Fruit fly (Drosophila melanogaster) whole organism, pupa: ENCODE data around the gene Osi6.

ENCODE experiments used
- CG10348 ChIP-seq: fragments of 200-800 bp; sonication (Bioruptor generic); IDR thresholded peaks from 2 replicates; pipeline ENCODE4 v1.3.6; 2022; ENCODE audit warnings: missing biosample characterization, missing genetic modification characterization
- CG12605 ChIP-seq: fragments of 200-800 bp; sonication (Bioruptor generic); IDR thresholded peaks from 2 replicates; pipeline ENCODE4 v1.3.6; 2022; ENCODE audit warnings: missing biosample characterization, missing genetic modification characterization
- CG13204 ChIP-seq: fragments of 200-800 bp; sonication (Bioruptor generic); optimal IDR thresholded peaks from 2 replicates; lab custom pipeline; 2018; ENCODE audit warnings: missing biosample characterization, mild to moderate bottlenecking, missing genetic modification characterization, moderate library complexity
- CG14655 ChIP-seq: fragments of 200-800 bp; sonication (Bioruptor generic); optimal IDR thresholded peaks from 3 replicates; lab custom pipeline; 2017; ENCODE audit warnings: mild to moderate bottlenecking, missing biosample characterization, missing genetic modification reagents, missing genetic modification characterization
- CG15710 ChIP-seq: fragments of 200-800 bp; sonication (Bioruptor generic); optimal IDR thresholded peaks from 2 replicates; lab custom pipeline; 2018; ENCODE audit warnings: missing biosample characterization, mild to moderate bottlenecking, missing genetic modification characterization, moderate library complexity
- CG17806 ChIP-seq: fragments of 200-800 bp; sonication (Bioruptor generic); optimal IDR thresholded peaks from 2 replicates; lab custom pipeline; 2018; ENCODE audit warnings: missing biosample characterization, mild to moderate bottlenecking, missing genetic modification characterization, moderate library complexity
- CG32121 ChIP-seq: fragments of 200-800 bp; sonication (Bioruptor generic); IDR thresholded peaks from 2 replicates; pipeline ENCODE4 v1.3.6; 2022; ENCODE audit warnings: missing biosample characterization, missing genetic modification characterization
- CG34367 ChIP-seq: fragments of 200-800 bp; sonication (Bioruptor generic); optimal IDR thresholded peaks from 2 replicates; lab custom pipeline; 2018; ENCODE audit warnings: missing biosample characterization, mild to moderate bottlenecking, missing genetic modification characterization
- CG4496 ChIP-seq: fragments of 200-800 bp; sonication (Bioruptor generic); IDR thresholded peaks from 3 replicates; pipeline ENCODE4 v1.3.6; 2022; ENCODE audit warnings: missing biosample characterization, missing genetic modification characterization
- CG8159 ChIP-seq: fragments of 200-800 bp; sonication (Bioruptor generic); optimal IDR thresholded peaks from 3 replicates; lab custom pipeline; 2018; ENCODE audit warnings: missing biosample characterization, mild to moderate bottlenecking, missing genetic modification characterization, moderate library complexity
- CG8301 ChIP-seq: fragments of 200-800 bp; sonication (Bioruptor generic); optimal IDR thresholded peaks from 2 replicates; lab custom pipeline; 2018; ENCODE audit warnings: missing biosample characterization, mild to moderate bottlenecking, missing genetic modification characterization
- CG9948 ChIP-seq: fragments of 200-800 bp; sonication (Bioruptor generic); optimal IDR thresholded peaks from 2 replicates; lab custom pipeline; 2018; ENCODE audit warnings: missing biosample characterization, mild to moderate bottlenecking, missing genetic modification characterization, moderate library complexity
- D1 ChIP-seq: fragments of 200-800 bp; sonication (Bioruptor generic); optimal IDR thresholded peaks from 2 replicates; lab custom pipeline; 2018; ENCODE audit warnings: missing biosample characterization, mild to moderate bottlenecking, missing genetic modification characterization, moderate library complexity
- EcR ChIP-seq: fragments of 200-800 bp; sonication (Bioruptor generic); optimal IDR thresholded peaks from 3 replicates; lab custom pipeline; 2019; ENCODE audit warnings: missing biosample characterization, missing genetic modification characterization, mild to moderate bottlenecking, moderate library complexity, missing genetic modification reagents
- Ets98B ChIP-seq: fragments of 200-800 bp; sonication (Bioruptor generic); IDR thresholded peaks from 2 replicates; pipeline ENCODE4 v1.3.6; 2022; ENCODE audit warnings: missing biosample characterization, missing genetic modification characterization
- Pif1A ChIP-seq: fragments of 200-800 bp; sonication (Bioruptor generic); optimal IDR thresholded peaks from 3 replicates; lab custom pipeline; 2016; ENCODE audit warnings: missing biosample characterization, missing genetic modification characterization
- Pif1B ChIP-seq: fragments of 200-800 bp; sonication (Bioruptor generic); optimal IDR thresholded peaks from 3 replicates; lab custom pipeline; 2016; ENCODE audit warnings: missing biosample characterization, missing genetic modification characterization
- Snoo ChIP-seq: fragments of 200-800 bp; sonication (Bioruptor generic); optimal IDR thresholded peaks from 3 replicates; lab custom pipeline; 2017; ENCODE audit warnings: missing biosample characterization, mild to moderate bottlenecking, missing genetic modification characterization, inconsistent platforms
- fd96Ca ChIP-seq: fragments of 200-800 bp; sonication (Bioruptor generic); IDR thresholded peaks from 3 replicates; pipeline ENCODE4 v1.3.6; 2022; ENCODE audit warnings: missing biosample characterization, missing genetic modification characterization
- gl ChIP-seq: fragments of 200-800 bp; sonication (Bioruptor generic); optimal IDR thresholded peaks from 2 replicates; lab custom pipeline; 2018; ENCODE audit warnings: missing biosample characterization, mild to moderate bottlenecking, missing genetic modification characterization
- rn ChIP-seq: fragments of 200-800 bp; sonication (Bioruptor generic); IDR thresholded peaks from 2 replicates; pipeline ENCODE4 v1.3.6; 2022; ENCODE audit warnings: missing biosample characterization, missing genetic modification characterization

Osi6 gene

DNA sequence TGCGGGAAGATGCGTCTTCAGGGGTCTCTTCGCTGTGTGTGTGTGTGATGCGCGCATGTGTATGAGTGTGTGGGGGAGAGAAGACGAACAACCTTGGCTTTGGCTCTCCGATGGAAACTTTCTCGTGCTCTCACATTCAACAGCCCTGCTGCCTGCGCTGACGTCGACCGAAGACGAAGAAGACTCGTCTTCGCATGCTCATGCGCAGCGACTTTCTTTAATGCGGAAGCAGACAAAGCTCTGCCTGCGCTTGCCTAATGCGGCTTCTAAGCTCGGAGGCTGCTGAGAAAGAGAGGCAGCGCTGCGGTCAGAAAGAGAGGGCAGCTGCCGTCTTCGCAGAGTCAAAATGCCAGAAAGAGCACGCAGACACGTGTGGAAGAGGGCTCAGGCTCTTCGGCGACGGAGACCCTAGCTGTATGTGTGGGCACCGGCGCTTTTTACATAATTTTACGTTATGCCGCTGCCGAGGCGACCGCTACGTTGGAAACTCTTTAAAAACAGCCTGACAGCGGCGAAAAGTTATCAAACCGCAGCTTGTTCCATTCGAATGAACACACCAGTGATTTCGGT, at the start of gene Osi6:
Gene Osi6 (plus strand): TSS at position 520 of the 570 bp plus-strand sequence.
- TF ChIP-seq gl (tag; lab: Kevin White, UChicago) (no peak), Pif1A (GFP tag; lab: Kevin White, UChicago) (no peak), CG15710 (tag; lab: Kevin White, UChicago) (no peak), CG32121 (no peak), fd96Ca (no peak), CG10348 (no peak), rn (GFP tag; lab: Robert Waterston, UW) (no peak), CG9948 (tag; lab: Kevin White, UChicago) (no peak), CG12605 (GFP tag; lab: Robert Waterston, UW) (no peak), CG8159 (tag; lab: Kevin White, UChicago) (no peak), Snoo (tag; lab: Kevin White, UChicago) (no peak), CG34367 (no peak), CG4496 (GFP tag; lab: Robert Waterston, UW) (no peak), D1 (tag; lab: Kevin White, UChicago) (no peak), CG17806 (tag; lab: Kevin White, UChicago) (no peak)

DNA sequence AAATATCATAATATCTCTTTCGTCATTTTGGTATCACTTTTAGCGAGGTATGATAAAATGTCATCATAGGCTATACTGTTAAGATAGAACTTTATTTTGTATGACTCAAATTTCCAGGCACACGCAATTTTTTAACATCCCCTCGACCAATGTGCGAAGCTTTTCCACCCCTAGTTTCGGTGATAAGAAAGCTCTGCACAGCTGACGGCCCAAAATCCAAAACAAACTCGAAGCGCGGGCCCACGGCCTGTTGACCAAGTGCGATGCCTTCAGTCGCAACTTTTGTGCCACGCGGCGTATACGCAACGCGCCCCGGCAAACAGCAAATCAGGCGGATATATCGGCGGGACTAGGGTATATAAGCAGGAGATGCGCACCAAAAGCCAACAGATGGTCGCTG, 47.5 kb upstream of the Osi6 start, which contains the start of gene NPFR:
Gene NPFR (plus strand): TSS at position 301 of the 400 bp plus-strand sequence.
- no peak for TF ChIP-seq Pif1B
- TF ChIP-seq fd96Ca, result no peak
- TF ChIP-seq CG15710 (tag; lab: Kevin White, UChicago), result no peak
- no peak for TF ChIP-seq CG17806 (tag; lab: Kevin White, UChicago)
- no peak for TF ChIP-seq gl (tag; lab: Kevin White, UChicago)
- TF ChIP-seq D1 (tag; lab: Kevin White, UChicago), result no peak
- no peak for TF ChIP-seq CG8301 (tag; lab: Kevin White, UChicago)
- no peak for TF ChIP-seq CG32121
- TF ChIP-seq CG34367, result no peak
- no peak for TF ChIP-seq CG14655

DNA sequence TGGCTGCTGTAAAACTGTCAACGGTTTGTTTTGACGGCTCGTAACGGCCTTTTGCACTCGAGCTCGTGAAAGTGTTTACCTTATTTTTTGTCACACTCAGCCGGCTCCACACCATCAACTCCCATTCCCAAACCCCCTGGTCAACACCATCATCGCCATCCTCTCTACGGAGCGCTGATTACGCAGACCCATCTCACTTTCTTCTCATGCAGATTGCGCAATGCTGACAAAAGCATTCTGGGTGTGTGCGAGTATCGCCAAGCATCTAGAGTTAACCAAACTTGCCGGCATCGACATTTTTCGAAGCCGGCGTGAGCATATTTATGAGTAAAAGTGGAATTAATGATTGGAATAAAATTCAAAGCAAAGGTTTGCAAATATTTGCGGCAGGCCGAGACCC, 38.1 kb upstream of the Osi6 start:
- TF ChIP-seq CG12605 (GFP tag; lab: Robert Waterston, UW) (no peak), CG8159 (tag; lab: Kevin White, UChicago) (no peak), CG9948 (tag; lab: Kevin White, UChicago) (no peak), EcR (GFP tag; lab: Kevin White, UChicago) (no peak), Pif1A (GFP tag; lab: Kevin White, UChicago) (no peak), Pif1B (no peak), CG32121 (no peak), CG14655 (no peak), CG15710 (tag; lab: Kevin White, UChicago) (no peak), CG8301 (tag; lab: Kevin White, UChicago) (no peak), Ets98B (GFP tag; lab: Robert Waterston, UW) (no peak), gl (tag; lab: Kevin White, UChicago) (no peak)

DNA sequence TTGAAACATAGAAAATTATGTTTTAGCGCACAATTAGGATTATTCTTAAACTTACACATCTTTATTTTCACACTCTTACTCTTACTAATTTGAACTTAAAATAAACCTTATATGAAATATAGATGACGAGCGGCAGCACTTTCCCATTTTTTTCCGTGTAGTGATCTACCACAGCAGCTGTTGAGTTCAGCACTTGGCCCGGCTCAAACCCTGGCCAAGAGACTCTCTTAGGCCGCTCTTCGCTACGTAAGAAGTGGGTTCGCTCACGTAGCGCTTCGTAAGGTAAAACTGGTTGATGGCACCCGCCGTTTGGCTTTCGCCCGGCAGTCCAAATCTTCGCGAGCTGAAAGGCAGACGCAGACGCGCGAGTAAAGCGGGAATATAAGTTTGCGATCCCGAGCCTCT, 36.0 kb upstream of the Osi6 start, which contains the start of gene Osi24:
Gene Osi24 (plus strand): TSS at position 324 of the 405 bp plus-strand sequence.
- peak; percentile 75 for TF ChIP-seq D1 (tag; lab: Kevin White, UChicago)
- TF ChIP-seq CG13204 (GFP tag; lab: Kevin White, UChicago), result no peak
- TF ChIP-seq CG8301 (tag; lab: Kevin White, UChicago), result peak; percentile 81
- TF ChIP-seq EcR (GFP tag; lab: Kevin White, UChicago), result peak; percentile 21
- TF ChIP-seq CG32121, result peak; percentile 90
- TF ChIP-seq CG9948 (tag; lab: Kevin White, UChicago), result peak; percentile 69
- no peak for TF ChIP-seq CG10348
- TF ChIP-seq Ets98B (GFP tag; lab: Robert Waterston, UW), result peak; percentile 92
- TF ChIP-seq fd96Ca, result peak; percentile 78; the same call in 2 of the 3 replicates
- TF ChIP-seq rn (GFP tag; lab: Robert Waterston, UW), result peak; percentile 70
- TF ChIP-seq CG15710 (tag; lab: Kevin White, UChicago), result peak; percentile 50
- TF ChIP-seq gl (tag; lab: Kevin White, UChicago), result peak; percentile 37
- peak; percentile 50 for TF ChIP-seq CG34367
- peak; percentile 77 for TF ChIP-seq CG17806 (tag; lab: Kevin White, UChicago)
- peak; percentile 74 for TF ChIP-seq Pif1B
- peak; percentile 77 for TF ChIP-seq CG14655
- TF ChIP-seq CG8159 (tag; lab: Kevin White, UChicago), result peak; percentile 59
- peak; percentile 86 for TF ChIP-seq Pif1A (GFP tag; lab: Kevin White, UChicago)
- peak; percentile 92 for TF ChIP-seq CG4496 (GFP tag; lab: Robert Waterston, UW)
- TF ChIP-seq Snoo (tag; lab: Kevin White, UChicago), result peak; percentile 24
- TF ChIP-seq CG12605 (GFP tag; lab: Robert Waterston, UW), result peak; percentile 89

DNA sequence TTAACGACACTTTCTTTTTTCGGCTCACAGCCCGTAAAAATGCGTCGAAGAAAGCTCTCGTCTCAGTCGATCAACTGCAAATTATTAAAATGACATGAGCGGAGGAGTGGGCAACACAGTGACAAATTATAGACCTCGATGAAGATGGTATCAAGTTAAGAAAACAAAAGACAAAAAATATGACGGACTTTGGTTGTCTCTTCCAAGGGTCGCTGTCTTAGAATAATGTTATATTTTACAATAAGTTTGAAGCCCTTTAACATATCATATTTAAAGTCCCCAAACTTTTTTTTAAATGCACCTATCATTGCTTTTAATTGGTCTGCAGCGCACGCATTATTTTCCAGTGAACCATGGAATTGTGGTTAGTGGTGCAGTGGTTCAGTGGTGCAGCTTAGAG, 34.8 kb upstream of the Osi6 start:
- TF ChIP-seq CG13204 (GFP tag; lab: Kevin White, UChicago), result no peak
- TF ChIP-seq CG10348, result no peak
- no peak for TF ChIP-seq CG34367
- TF ChIP-seq CG12605 (GFP tag; lab: Robert Waterston, UW), result no peak
- TF ChIP-seq CG17806 (tag; lab: Kevin White, UChicago), result no peak
- TF ChIP-seq CG32121, result no peak
- no peak for TF ChIP-seq Ets98B (GFP tag; lab: Robert Waterston, UW)
- TF ChIP-seq CG15710 (tag; lab: Kevin White, UChicago), result no peak
- no peak for TF ChIP-seq Pif1B
- no peak for TF ChIP-seq Pif1A (GFP tag; lab: Kevin White, UChicago)
- TF ChIP-seq rn (GFP tag; lab: Robert Waterston, UW), result no peak
- no peak for TF ChIP-seq Snoo (tag; lab: Kevin White, UChicago)
- TF ChIP-seq EcR (GFP tag; lab: Kevin White, UChicago), result no peak
- no peak for TF ChIP-seq CG14655
- TF ChIP-seq D1 (tag; lab: Kevin White, UChicago), result no peak
- TF ChIP-seq CG8301 (tag; lab: Kevin White, UChicago), result no peak
